Fruit fly (Drosophila melanogaster): ENCODE data around the gene COX6AL2.

Gene COX6AL2

dm6 chr3L:18949137-18949536 lies 35.2 kb upstream of the COX6AL2 start (continued):
- TF ChIP-seq da (GFP tag; optimal IDR thresholded peaks at IDR 0.05) (no peak), Elba2 (GFP tag; optimal IDR thresholded peaks at IDR 0.05) (no peak), Xrp1 (GFP tag; IDR thresholded peaks at IDR 0.05) (no peak), CG11456 (GFP tag; IDR thresholded peaks at IDR 0.05) (no peak), CG6791 (GFP tag; IDR thresholded peaks at IDR 0.05; ENCODE audit: partially characterized antibody) (no peak), Mrtf (GFP tag; IDR thresholded peaks at IDR 0.05) (no peak), vvl (GFP tag; IDR thresholded peaks at IDR 0.05) (peak; percentile 90), stwl (tag; optimal IDR thresholded peaks at IDR 0.05) (peak; percentile 9), CG8765 (GFP tag; IDR thresholded peaks at IDR 0.05) (no peak), fd96Cb (tag; optimal IDR thresholded peaks at IDR 0.05) (no peak), z (GFP tag; IDR thresholded peaks at IDR 0.05) (peak; percentile 47; the same call in 1 of the 3 replicates), trh (GFP tag; optimal IDR thresholded peaks at IDR 0.05) (no peak), CG3838 (GFP tag; optimal IDR thresholded peaks at IDR 0.05) (no peak), CG2199 (GFP tag; IDR thresholded peaks at IDR 0.05) (0 out of 3 replicates have a peak, but pooled peaks have one; percentile 20), CG14014 (GFP tag; IDR thresholded peaks at IDR 0.05) (no peak), eyg (GFP tag; optimal IDR thresholded peaks at IDR 0.05) (no peak), CG10959 (GFP tag; IDR thresholded peaks at IDR 0.05) (no peak), unpg (GFP tag; optimal IDR thresholded peaks at IDR 0.05) (no peak), CG9932 (GFP tag; IDR thresholded peaks at IDR 0.05) (no peak), crp (GFP tag; optimal IDR thresholded peaks at IDR 0.05) (no peak), CG3065 (GFP tag; optimal IDR thresholded peaks at IDR 0.05) (no peak), CG10321 (GFP tag; IDR thresholded peaks at IDR 0.05) (no peak), CG17912 (GFP tag; optimal IDR thresholded peaks at IDR 0.05) (no peak), CG12659 (GFP tag; optimal IDR thresholded peaks at IDR 0.05) (no peak), CG2129 (GFP tag; IDR thresholded peaks at IDR 0.05; ENCODE audit: partially characterized antibody) (no peak), CG4282 (GFP tag; optimal IDR thresholded peaks at IDR 0.05) (no peak), zen (tag; optimal IDR thresholded peaks at IDR 0.05) (no peak), CTCF (GFP tag; optimal IDR thresholded peaks at IDR 0.05) (peak; percentile 13), Rfx (GFP tag; IDR thresholded peaks at IDR 0.05) (peak; percentile 28), B-H2 (GFP tag; optimal IDR thresholded peaks at IDR 0.05) (no peak), CG17612 (GFP tag; IDR thresholded peaks at IDR 0.05) (no peak), zfh1 (GFP tag; IDR thresholded peaks at IDR 0.05) (no peak), chif (GFP tag; optimal IDR thresholded peaks at IDR 0.05) (no peak)

dm6 chr3L:18946956-18947355 lies 33.0 kb upstream of the COX6AL2 start:
- no peak for TF ChIP-seq Elba2 (GFP tag; optimal IDR thresholded peaks at IDR 0.05)
- TF ChIP-seq Nf-YA (GFP tag; IDR thresholded peaks at IDR 0.05), result peak; percentile 20; the same call in 1 of the 2 replicates
- no peak for TF ChIP-seq NFAT (GFP tag; IDR thresholded peaks at IDR 0.05)
- 0 out of 3 replicates have a peak, but pooled peaks have one; percentile 41 for TF ChIP-seq CG11456 (GFP tag; IDR thresholded peaks at IDR 0.05)
- no peak for TF ChIP-seq Mes4 (GFP tag; optimal IDR thresholded peaks at IDR 0.05)
- TF ChIP-seq prd (optimal IDR thresholded peaks at IDR 0.05), result no peak
- 0 out of 3 replicates have a peak, but pooled peaks have one; percentile 26 for TF ChIP-seq prd (GFP tag; IDR thresholded peaks at IDR 0.05)
- 0 out of 3 replicates have a peak, but pooled peaks have one; percentile 24 for TF ChIP-seq otp (GFP tag; IDR thresholded peaks at IDR 0.05)
- no peak for TF ChIP-seq pan (optimal IDR thresholded peaks at IDR 0.05)
- peak in 1 of 2 experiments; percentile 26 for TF ChIP-seq pan (GFP tag; optimal IDR thresholded peaks at IDR 0.05 in 1 of 2, IDR thresholded peaks at IDR 0.05 in 1 of 2)
- peak; percentile 19 for TF ChIP-seq CG1603 (tag; optimal IDR thresholded peaks at IDR 0.05)
- no peak for TF ChIP-seq CG11093 (GFP tag; IDR thresholded peaks at IDR 0.05)
- TF ChIP-seq dpn (GFP tag; optimal IDR thresholded peaks at IDR 0.05), result no peak
- TF ChIP-seq CG11085 (GFP tag; IDR thresholded peaks at IDR 0.05), result no peak
- TF ChIP-seq Ada2b (GFP tag; IDR thresholded peaks at IDR 0.05), result no peak
- no peak for TF ChIP-seq Hr78 (GFP tag; optimal IDR thresholded peaks at IDR 0.05)
- peak; percentile 47 for TF ChIP-seq onecut (GFP tag; IDR thresholded peaks at IDR 0.05)
- peak; percentile 81 for TF ChIP-seq Ets97D (GFP tag; optimal IDR thresholded peaks at IDR 0.05)
- TF ChIP-seq Trl (optimal IDR thresholded peaks at IDR 0.05), result peak; percentile 43 to 55
- TF ChIP-seq Trl (GFP tag; optimal IDR thresholded peaks at IDR 0.05), result no peak
- no peak for TF ChIP-seq Doc3 (GFP tag; IDR thresholded peaks at IDR 0.05; ENCODE audit: partially characterized antibody)
- no peak for TF ChIP-seq wdn (GFP tag; IDR thresholded peaks at IDR 0.05)
- TF ChIP-seq Optix (GFP tag; IDR thresholded peaks at IDR 0.05), result no peak
- peak; percentile 70 for TF ChIP-seq CG1832 (GFP tag; optimal IDR thresholded peaks at IDR 0.05)

Data from whole organism, embryonic.